Worm (Caenorhabditis elegans) whole organism, midembryonic: ENCODE results near the gene acl-1.

Experiments
- T22C8.4 ChIP-seq: fragments of 200-800 bp; sonication (Bioruptor generic); IDR thresholded peaks from 2 replicates; pipeline ENCODE4 v1.3.6; 2022; ENCODE audit warnings: missing genetic modification characterization, missing compliant biosample characterization
- cog-1 ChIP-seq: sonication (generic microtip); optimal IDR thresholded peaks from 2 replicates; lab custom pipeline; 2016; ENCODE audit warnings: missing genetic modification characterization, missing compliant biosample characterization
- flt-1 ChIP-seq: fragments of 200-800 bp; sonication (Bioruptor generic); IDR thresholded peaks from 2 replicates; pipeline ENCODE4 v1.3.6; 2022; ENCODE audit warnings: missing genetic modification characterization, missing compliant biosample characterization
- klf-2 ChIP-seq: fragments of 200-800 bp; sonication (Bioruptor generic); conservative IDR thresholded peaks from 2 replicates; pipeline ENCODE4 v1.3.6; 2022; ENCODE audit warnings: missing genetic modification reagents, missing genetic modification characterization, missing compliant biosample characterization
- ref-1 ChIP-seq: fragments of 200-800 bp; sonication (Bioruptor generic); conservative IDR thresholded peaks from 2 replicates; pipeline ENCODE4 v1.3.6; 2022; ENCODE audit warnings: missing genetic modification reagents, missing genetic modification characterization, missing compliant biosample characterization
- tab-1 ChIP-seq: fragments of 200-800 bp; sonication (Bioruptor generic); IDR thresholded peaks from 2 replicates; pipeline ENCODE4 v1.3.6; 2022; ENCODE audit warnings: missing genetic modification characterization, missing compliant biosample characterization
- ztf-23 ChIP-seq: fragments of 200-800 bp; sonication (Bioruptor generic); IDR thresholded peaks from 2 replicates; pipeline ENCODE4 v1.3.6; 2022; ENCODE audit warnings: missing genetic modification reagents, missing genetic modification characterization, missing compliant biosample characterization
- ztf-29 ChIP-seq: fragments of 200-800 bp; sonication (Bioruptor generic); IDR thresholded peaks from 2 replicates; pipeline ENCODE4 v1.3.6; 2022; ENCODE audit warnings: missing genetic modification reagents, missing genetic modification characterization, missing compliant biosample characterization

The acl-1 gene

DNA sequence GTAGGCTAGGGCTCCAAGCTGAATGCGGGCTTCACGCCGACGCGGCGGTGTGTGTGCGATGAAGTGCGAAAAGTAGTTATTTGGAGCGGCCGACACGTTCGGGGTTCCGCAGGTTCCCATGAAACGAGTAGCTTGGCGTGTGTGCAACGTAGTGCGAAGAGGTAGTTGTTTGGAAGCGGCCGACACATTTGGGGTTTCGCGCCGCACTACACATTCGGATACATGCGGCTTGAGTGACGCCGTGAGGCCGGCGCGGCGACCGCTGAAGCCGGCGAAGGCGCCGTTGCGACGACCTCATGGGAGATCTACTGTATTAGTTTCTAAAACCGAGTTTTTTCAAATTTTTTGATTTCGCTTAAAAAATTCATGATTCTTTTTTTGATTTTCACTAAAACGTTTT is 51.5 kb downstream of the acl-1 start:
- TF ChIP-seq ztf-23 (GFP tag; lab: Robert Waterston, UW) (no peak), tab-1 (GFP tag; lab: Robert Waterston, UW) (no peak), klf-2 (GFP tag; lab: Robert Waterston, UW) (no peak), ref-1 (no peak), flt-1 (GFP tag; lab: Robert Waterston, UW) (no peak), ztf-29 (GFP tag; lab: Robert Waterston, UW) (no peak), T22C8.4 (GFP tag; lab: Robert Waterston, UW) (no peak), cog-1 (no peak)
